Fruit fly (Drosophila melanogaster) whole organism, embryonic: ENCODE measurements around the gene Lasp.

Experiments used
- CG10267 ChIP-seq: fragments of 200-800 bp; sonication (Bioruptor generic); optimal IDR thresholded peaks from 2 replicates; lab custom pipeline; 2018; ENCODE audit warnings: missing biosample characterization, mild to moderate bottlenecking, missing genetic modification characterization, moderate library complexity
- CG10565 ChIP-seq: fragments of 200-800 bp; sonication (Bioruptor generic); optimal IDR thresholded peaks from 3 replicates; lab custom pipeline; 2016; ENCODE audit warnings: missing biosample characterization, mild to moderate bottlenecking, missing genetic modification characterization
- CG10979 ChIP-seq: fragments of 200-800 bp; sonication (Bioruptor generic); optimal IDR thresholded peaks from 2 replicates; lab custom pipeline; 2018; ENCODE audit warnings: missing biosample characterization, mild to moderate bottlenecking, missing genetic modification characterization, moderate library complexity
- CG11085 ChIP-seq: fragments of 200-800 bp; sonication (Bioruptor generic); IDR thresholded peaks from 2 replicates; pipeline ENCODE4 v1.3.6; 2022; ENCODE audit warnings: missing biosample characterization, missing genetic modification characterization
- CG12299 ChIP-seq: fragments of 200-800 bp; sonication (Bioruptor generic); optimal IDR thresholded peaks from 2 replicates; lab custom pipeline; 2018; ENCODE audit warnings: missing biosample characterization, mild to moderate bottlenecking, missing genetic modification characterization
- CG14860 ChIP-seq: fragments of 200-800 bp; sonication (Bioruptor generic); IDR thresholded peaks from 3 replicates; pipeline ENCODE4 v1.3.6; 2022; ENCODE audit warnings: missing biosample characterization, missing genetic modification characterization; ENCODE audit not compliant: partially characterized antibody
- CG1602 ChIP-seq: fragments of 200-800 bp; sonication (Bioruptor generic); optimal IDR thresholded peaks from 3 replicates; lab custom pipeline; 2016; ENCODE audit warnings: missing biosample characterization, missing genetic modification characterization
- CG18599 ChIP-seq: fragments of 200-800 bp; sonication (Bioruptor generic); optimal IDR thresholded peaks from 3 replicates; lab custom pipeline; 2017; ENCODE audit warnings: missing biosample characterization, missing genetic modification characterization, mild to moderate bottlenecking, moderate library complexity, missing genetic modification reagents
- CG3847 ChIP-seq: fragments of 200-800 bp; sonication (Bioruptor generic); IDR thresholded peaks from 2 replicates; pipeline ENCODE4 v1.3.6; 2022; ENCODE audit warnings: missing biosample characterization, missing genetic modification characterization
- CG42726 ChIP-seq: fragments of 200-800 bp; sonication (Bioruptor generic); IDR thresholded peaks from 2 replicates; pipeline ENCODE4 v1.3.6; 2022; ENCODE audit warnings: missing biosample characterization, missing genetic modification characterization; ENCODE audit not compliant: partially characterized antibody
- CG43689 ChIP-seq: fragments of 200-800 bp; sonication (Bioruptor generic); IDR thresholded peaks from 2 replicates; pipeline ENCODE4 v1.3.6; 2022; ENCODE audit warnings: missing biosample characterization, missing genetic modification characterization
- CG4820 ChIP-seq: fragments of 200-800 bp; sonication (Bioruptor generic); optimal IDR thresholded peaks from 3 replicates; lab custom pipeline; 2016; ENCODE audit warnings: missing biosample characterization, missing genetic modification characterization
- CG7271 ChIP-seq: fragments of 200-800 bp; sonication (Bioruptor generic); optimal IDR thresholded peaks from 2 replicates; lab custom pipeline; 2018; ENCODE audit warnings: missing biosample characterization, mild to moderate bottlenecking, missing genetic modification characterization, moderate library complexity
- CG7963 ChIP-seq: fragments of 200-800 bp; sonication (Bioruptor generic); IDR thresholded peaks from 3 replicates; pipeline ENCODE4 v1.3.6; 2022; ENCODE audit warnings: missing biosample characterization, missing genetic modification characterization; ENCODE audit not compliant: partially characterized antibody
- CG9437 ChIP-seq: fragments of 200-800 bp; sonication (Bioruptor generic); optimal IDR thresholded peaks from 2 replicates; lab custom pipeline; 2018; ENCODE audit warnings: missing biosample characterization, mild to moderate bottlenecking, missing genetic modification characterization
- Doc2 ChIP-seq: fragments of 200-800 bp; sonication (Bioruptor generic); IDR thresholded peaks from 2 replicates; pipeline ENCODE4 v1.3.6; 2022; ENCODE audit warnings: missing biosample characterization, missing genetic modification characterization
- Dp ChIP-seq: fragments of 200-800 bp; sonication (Bioruptor generic); optimal IDR thresholded peaks from 2 replicates; lab custom pipeline; 2018; ENCODE audit warnings: missing biosample characterization, mild to moderate bottlenecking, missing genetic modification characterization, moderate library complexity
- GATAe ChIP-seq: fragments of 200-800 bp; sonication (Bioruptor generic); conservative IDR thresholded peaks from 2 replicates; pipeline ENCODE4 v1.3.6; 2022; ENCODE audit warnings: missing biosample characterization, missing genetic modification characterization
- Hr78 ChIP-seq, 2 experiments: fragments of 200-800 bp in 1 of 2; fragments of >200 bp in 1 of 2; sonication (Bioruptor generic) in 1 of 2; optimal IDR thresholded peaks; 2 replicates each; lab custom pipeline; 2017 to 2019; ENCODE audit warnings: missing biosample characterization in 2 of 2, missing genetic modification characterization in 2 of 2, mild to moderate bottlenecking in 1 of 2, moderate library complexity in 1 of 2
- Myb ChIP-seq: fragments of 200-800 bp; sonication (Bioruptor generic); optimal IDR thresholded peaks from 2 replicates; lab custom pipeline; 2016; ENCODE audit warnings: missing biosample characterization, missing genetic modification characterization
- Neu2 ChIP-seq: fragments of 200-800 bp; sonication (Bioruptor generic); optimal IDR thresholded peaks from 3 replicates; lab custom pipeline; 2016; ENCODE audit warnings: missing biosample characterization, missing genetic modification characterization, borderline replicate concordance
- PHDP ChIP-seq: fragments of 200-800 bp; sonication (Bioruptor generic); optimal IDR thresholded peaks from 3 replicates; lab custom pipeline; 2018; ENCODE audit warnings: missing biosample characterization, mild to moderate bottlenecking, missing genetic modification characterization, moderate library complexity
- Rfx ChIP-seq: fragments of 200-800 bp; sonication (Bioruptor generic); IDR thresholded peaks from 2 replicates; pipeline ENCODE4 v1.3.6; 2022; ENCODE audit warnings: missing biosample characterization, missing genetic modification characterization
- Scr ChIP-seq: fragments of 200-800 bp; sonication (Bioruptor generic); IDR thresholded peaks from 2 replicates; pipeline ENCODE4 v1.3.6; 2022; ENCODE audit warnings: missing biosample characterization, missing genetic modification characterization; ENCODE audit not compliant: partially characterized antibody
- ara ChIP-seq: fragments of 200-800 bp; sonication (Bioruptor generic); IDR thresholded peaks from 2 replicates; pipeline ENCODE4 v1.3.6; 2022; ENCODE audit warnings: missing biosample characterization, missing genetic modification characterization
- ato ChIP-seq: fragments of 200-800 bp; sonication (Bioruptor generic); IDR thresholded peaks from 2 replicates; pipeline ENCODE4 v1.3.6; 2022; ENCODE audit warnings: missing biosample characterization, missing genetic modification characterization; ENCODE audit not compliant: partially characterized antibody
- bigmax ChIP-seq: fragments of 200-800 bp; sonication (Bioruptor generic); optimal IDR thresholded peaks from 2 replicates; lab custom pipeline; 2018; ENCODE audit warnings: missing biosample characterization, mild to moderate bottlenecking, missing genetic modification characterization
- cas ChIP-seq: fragments of 200-800 bp; sonication (Bioruptor generic); IDR thresholded peaks from 2 replicates; pipeline ENCODE4 v1.3.6; 2022; ENCODE audit warnings: missing biosample characterization, missing genetic modification characterization
- cato ChIP-seq: fragments of 200-800 bp; sonication (Bioruptor generic); optimal IDR thresholded peaks from 2 replicates; lab custom pipeline; 2016; ENCODE audit warnings: missing biosample characterization, missing genetic modification characterization, borderline replicate concordance
- caup ChIP-seq: fragments of 200-800 bp; sonication (Bioruptor generic); optimal IDR thresholded peaks from 3 replicates; lab custom pipeline; 2017; ENCODE audit warnings: missing biosample characterization, mild to moderate bottlenecking, missing genetic modification characterization, moderate library complexity; ENCODE audit not compliant: severe bottlenecking
- ci ChIP-seq: fragments of 200-800 bp; sonication (Bioruptor generic); IDR thresholded peaks from 3 replicates; pipeline ENCODE4 v1.3.6; 2022; ENCODE audit warnings: missing biosample characterization, missing genetic modification characterization
- dm ChIP-seq: fragments of 200-800 bp; sonication (Bioruptor generic); optimal IDR thresholded peaks from 3 replicates; lab custom pipeline; 2016; ENCODE audit warnings: missing biosample characterization, missing genetic modification characterization
- emc ChIP-seq: fragments of 200-800 bp; sonication (Bioruptor generic); optimal IDR thresholded peaks from 2 replicates; lab custom pipeline; 2016; ENCODE audit warnings: missing biosample characterization, missing genetic modification characterization
- gcm2 ChIP-seq: fragments of 200-800 bp; sonication (Bioruptor generic); optimal IDR thresholded peaks from 2 replicates; lab custom pipeline; 2016; ENCODE audit warnings: missing biosample characterization, missing genetic modification characterization
- gro ChIP-seq: fragments of 200-800 bp; sonication (Bioruptor generic); optimal IDR thresholded peaks from 2 replicates; lab custom pipeline; 2016; ENCODE audit warnings: missing biosample characterization, missing genetic modification characterization
- kay ChIP-seq: fragments of 200-800 bp; sonication (Bioruptor generic); optimal IDR thresholded peaks from 2 replicates; lab custom pipeline; 2016; ENCODE audit warnings: missing biosample characterization, missing genetic modification characterization
- knrl ChIP-seq: fragments of 200-800 bp; sonication (Bioruptor generic); IDR thresholded peaks from 3 replicates; pipeline ENCODE4 v1.3.6; 2022; ENCODE audit warnings: missing biosample characterization, missing genetic modification characterization; ENCODE audit not compliant: partially characterized antibody
- lola ChIP-seq, 3 experiments: fragments of >200 bp in 2 of 3; fragments of 200-800 bp in 1 of 3; sonication (Bioruptor generic) in 1 of 3; optimal IDR thresholded peaks; 2 replicates each; lab custom pipeline; 2017 to 2019; ENCODE audit warnings: missing biosample characterization in 3 of 3, missing genetic modification characterization in 3 of 3, mild to moderate bottlenecking in 1 of 3, moderate library complexity in 1 of 3
- pros ChIP-seq: fragments of 200-800 bp; sonication (Bioruptor generic); optimal IDR thresholded peaks from 3 replicates; lab custom pipeline; 2019; ENCODE audit warnings: missing biosample characterization, mild to moderate bottlenecking, missing genetic modification characterization, moderate library complexity
- scrt ChIP-seq: fragments of 200-800 bp; sonication (Bioruptor generic); optimal IDR thresholded peaks from 2 replicates; lab custom pipeline; 2018; ENCODE audit warnings: missing biosample characterization, mild to moderate bottlenecking, missing genetic modification characterization, moderate library complexity
- sim ChIP-seq: fragments of 200-800 bp; sonication (Bioruptor generic); IDR thresholded peaks from 2 replicates; pipeline ENCODE4 v1.3.6; 2022; ENCODE audit warnings: missing biosample characterization, missing genetic modification characterization
- sisA ChIP-seq: fragments of 200-800 bp; sonication (Bioruptor generic); IDR thresholded peaks from 2 replicates; pipeline ENCODE4 v1.3.6; 2022; ENCODE audit warnings: missing biosample characterization, missing genetic modification characterization
- sug ChIP-seq: fragments of 200-800 bp; optimal IDR thresholded peaks from 2 replicates; lab custom pipeline; 2019; ENCODE audit warnings: missing biosample characterization, mild to moderate bottlenecking, missing genetic modification characterization, moderate library complexity
- tap ChIP-seq: fragments of 200-800 bp; optimal IDR thresholded peaks from 3 replicates; lab custom pipeline; 2019; ENCODE audit warnings: missing biosample characterization, mild to moderate bottlenecking, missing genetic modification characterization, moderate library complexity
- tio ChIP-seq: fragments of 200-800 bp; sonication (Bioruptor generic); optimal IDR thresholded peaks from 2 replicates; lab custom pipeline; 2017; ENCODE audit warnings: missing biosample characterization, missing genetic modification characterization, inconsistent platforms
- tna ChIP-seq: fragments of 200-800 bp; sonication (Bioruptor generic); IDR thresholded peaks from 2 replicates; pipeline ENCODE4 v1.3.6; 2022; ENCODE audit warnings: missing biosample characterization, missing genetic modification characterization; ENCODE audit not compliant: partially characterized antibody
- wdn ChIP-seq: fragments of 200-800 bp; sonication (Bioruptor generic); IDR thresholded peaks from 2 replicates; pipeline ENCODE4 v1.3.6; 2022; ENCODE audit warnings: missing biosample characterization, missing genetic modification characterization

The Lasp gene

DNA sequence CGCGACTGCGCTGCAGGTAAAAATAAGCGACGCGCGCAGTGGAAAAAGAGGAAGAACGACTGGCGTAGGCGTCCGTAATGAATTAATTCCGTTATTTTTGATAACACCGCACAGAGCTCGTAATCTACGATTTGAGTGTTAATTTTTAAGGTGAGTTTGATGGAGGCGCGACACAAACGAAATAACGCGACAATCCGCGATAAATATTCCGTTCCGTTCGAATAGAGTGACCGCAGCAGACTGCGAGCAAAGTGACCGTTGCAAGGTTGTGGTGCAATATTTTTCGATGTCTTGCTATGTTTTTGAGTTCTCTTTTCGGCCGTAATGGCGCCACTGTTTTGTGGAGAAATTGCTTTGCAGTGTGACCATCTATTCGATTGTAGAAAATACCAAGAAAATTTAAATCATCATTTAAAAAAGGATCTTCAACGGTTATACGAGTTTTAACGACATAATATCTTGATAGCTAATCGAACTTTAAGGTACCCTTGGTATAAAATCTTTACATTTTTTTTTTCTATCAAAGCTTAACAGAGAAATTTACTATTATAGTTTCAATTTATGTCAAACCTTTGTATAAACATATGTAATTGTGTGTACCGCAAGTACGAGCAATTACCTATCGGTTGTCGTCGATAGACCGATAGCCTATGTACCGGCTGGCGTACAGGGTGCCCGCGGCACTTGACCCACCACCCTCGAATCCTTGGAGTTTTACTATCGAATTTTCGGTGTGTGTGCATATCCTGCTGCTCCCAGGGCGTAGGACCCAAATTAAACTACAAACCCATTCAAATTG, at the start of gene Lasp, which contains the start of the genes CG43954 and Dab (continued):
- TF ChIP-seq dm (GFP tag; lab: Kevin White, UChicago) = no peak
- TF ChIP-seq cato (GFP tag; lab: Kevin White, UChicago) = no peak
- no peak for TF ChIP-seq Neu2 (GFP tag; lab: Kevin White, UChicago)
- no peak for TF ChIP-seq tio (GFP tag; lab: Kevin White, UChicago)
- no peak for TF ChIP-seq CG4820 (GFP tag; lab: Kevin White, UChicago)
- no peak for TF ChIP-seq sisA (GFP tag; lab: Robert Waterston, UW)
- peak; percentile 49 for TF ChIP-seq ato (GFP tag; lab: Robert Waterston, UW)
- TF ChIP-seq CG9437 = no peak
- TF ChIP-seq CG12299 = no peak
- peak; percentile 56 for TF ChIP-seq gro (GFP tag; lab: Kevin White, UChicago)
- TF ChIP-seq Scr (GFP tag; lab: Robert Waterston, UW) = no peak; the same call in none of the 2 replicates
- peak; percentile 28 for TF ChIP-seq scrt (GFP tag; lab: Kevin White, UChicago)
- TF ChIP-seq Rfx (GFP tag; lab: Robert Waterston, UW) = peak; percentile 57
- peak; percentile 47; the same call in 2 of the 3 replicates for TF ChIP-seq knrl (GFP tag; lab: Robert Waterston, UW)
- TF ChIP-seq Hr78 (GFP tag; optimal IDR thresholded peaks at IDR 0.05; lab: Kevin White, UChicago) = no peak
- TF ChIP-seq ara (GFP tag; lab: Robert Waterston, UW) = no peak
- TF ChIP-seq emc (GFP tag; lab: Kevin White, UChicago) = no peak
- TF ChIP-seq caup (GFP tag; lab: Kevin White, UChicago) = peak; percentile 24
- peak; percentile 76; the same call in 2 of the 3 replicates for TF ChIP-seq ci (GFP tag; lab: Robert Waterston, UW)
- TF ChIP-seq CG7271 (tag; lab: Kevin White, UChicago) = no peak
- peak; percentile 47 for TF ChIP-seq CG10267 (tag; lab: Kevin White, UChicago)
- no peak for TF ChIP-seq CG18599 (GFP tag; lab: Kevin White, UChicago)
- TF ChIP-seq CG1602 (GFP tag; lab: Kevin White, UChicago) = no peak
- no peak for TF ChIP-seq GATAe (GFP tag; lab: Robert Waterston, UW)
- peak; percentile 52 for TF ChIP-seq sug (tag; lab: Kevin White, UChicago)
- TF ChIP-seq wdn (GFP tag; lab: Robert Waterston, UW) = no peak
- 0 out of 3 replicates have a peak, but pooled peaks have one; percentile 14 for TF ChIP-seq CG7963 (GFP tag; lab: Robert Waterston, UW)
- TF ChIP-seq tap (tag; lab: Kevin White, UChicago) = no peak
- TF ChIP-seq sim (GFP tag; lab: Robert Waterston, UW) = no peak
- TF ChIP-seq PHDP (tag; lab: Kevin White, UChicago) = peak; percentile 9
- TF ChIP-seq Doc2 = no peak
- TF ChIP-seq Dp (GFP tag; lab: Kevin White, UChicago) = peak; percentile 79
- TF ChIP-seq CG43689 (GFP tag; lab: Robert Waterston, UW) = no peak
- no peak for TF ChIP-seq lola (GFP tag; optimal IDR thresholded peaks at IDR 0.05; lab: Kevin White, UChicago)
- peak; percentile 8; the same call in 1 of the 2 replicates for TF ChIP-seq tna (GFP tag; lab: Robert Waterston, UW)
- no peak for TF ChIP-seq bigmax
- no peak for TF ChIP-seq CG10979
- TF ChIP-seq CG11085 (GFP tag; lab: Robert Waterston, UW) = no peak
- peak; percentile 46; the same call in 1 of the 2 replicates for TF ChIP-seq cas (GFP tag; lab: Robert Waterston, UW)
- TF ChIP-seq CG3847 (GFP tag; lab: Robert Waterston, UW) = peak; percentile 43; the same call in 1 of the 2 replicates
- TF ChIP-seq gcm2 (GFP tag; lab: Kevin White, UChicago) = no peak
- TF ChIP-seq Myb (GFP tag; lab: Kevin White, UChicago) = peak; percentile 95
- TF ChIP-seq CG42726 (GFP tag; lab: Robert Waterston, UW) = peak; percentile 70; the same call in 1 of the 2 replicates
- TF ChIP-seq kay = no peak
- no peak for TF ChIP-seq pros (GFP tag; lab: Kevin White, UChicago)
- no peak; the same call in 2 of the 3 replicates for TF ChIP-seq CG14860 (GFP tag; lab: Robert Waterston, UW)
- no peak for TF ChIP-seq CG10565
